Fruit fly (Drosophila melanogaster): ENCODE data around the gene CG15021.

Gene CG15021

dm6 chr3L:4389104-4389503 is 47.4 kb upstream of the CG15021 start (continued):
- 0 out of 2 replicates have a peak, but pooled peaks have one; percentile 19 for TF ChIP-seq sisA (GFP tag; IDR thresholded peaks at IDR 0.05)
- peak; percentile 3 for TF ChIP-seq CG17359 (tag; optimal IDR thresholded peaks at IDR 0.05)
- TF ChIP-seq CG30431 (GFP tag; optimal IDR thresholded peaks at IDR 0.05): no peak
- TF ChIP-seq Blimp-1 (GFP tag; optimal IDR thresholded peaks at IDR 0.05): peak; percentile 42
- peak in 1 of 2 experiments; percentile 47 for TF ChIP-seq bsh (GFP tag; optimal IDR thresholded peaks at IDR 0.05)
- peak; percentile 1 for TF ChIP-seq CG7839 (tag; optimal IDR thresholded peaks at IDR 0.05)
- TF ChIP-seq gem (tag; optimal IDR thresholded peaks at IDR 0.05): peak; percentile 1
- TF ChIP-seq CG14667 (GFP tag; IDR thresholded peaks at IDR 0.05): no peak
- peak; percentile 51 for TF ChIP-seq sens (GFP tag)
- no peak for TF ChIP-seq Hr39 (optimal IDR thresholded peaks at IDR 0.05)
- no peak for TF ChIP-seq Opbp (GFP tag; IDR thresholded peaks at IDR 0.05; ENCODE audit: partially characterized antibody)
- peak; percentile 17 for TF ChIP-seq CG2712 (tag; optimal IDR thresholded peaks at IDR 0.05)

dm6 chr3L:4392851-4393250 is 43.7 kb upstream of the CG15021 start:
- TF ChIP-seq CG30403 (GFP tag; optimal IDR thresholded peaks at IDR 0.05) (no peak), HmgZ (tag; optimal IDR thresholded peaks at IDR 0.05) (no peak), ase (GFP tag; IDR thresholded peaks at IDR 0.05) (0 out of 3 replicates have a peak, but pooled peaks have one; percentile 5), Drgx (GFP tag; IDR thresholded peaks at IDR 0.05) (peak; percentile 82)

- peak; percentile 18; the same call in 1 of the 2 replicates for TF ChIP-seq CG4730 (GFP tag; IDR thresholded peaks at IDR 0.05)
- TF ChIP-seq Drgx (GFP tag; IDR thresholded peaks at IDR 0.05): peak; percentile 53; the same call in 1 of the 2 replicates
- TF ChIP-seq CG34224 (GFP tag; IDR thresholded peaks at IDR 0.05; ENCODE audit: partially characterized antibody): no peak
- TF ChIP-seq Sox100B (GFP tag; optimal IDR thresholded peaks at IDR 0.05): no peak
- TF ChIP-seq nom (GFP tag; optimal IDR thresholded peaks at IDR 0.05): no peak
- TF ChIP-seq aop (GFP tag; IDR thresholded peaks at IDR 0.05): no peak
Observed at dm6 chr3L:4393642-4394041, 42.9 kb upstream of the CG15021 start.

- TF ChIP-seq CG18262 (tag; optimal IDR thresholded peaks at IDR 0.05) (peak; percentile 30), phol (tag; optimal IDR thresholded peaks at IDR 0.05) (peak; percentile 3), CG2712 (tag; optimal IDR thresholded peaks at IDR 0.05) (peak; percentile 1), Opbp (GFP tag; IDR thresholded peaks at IDR 0.05; ENCODE audit: partially characterized antibody) (no peak), Ets65A (GFP tag) (peak; percentile 15), CG2678 (tag; optimal IDR thresholded peaks at IDR 0.05) (peak; percentile 10), sd (tag; optimal IDR thresholded peaks at IDR 0.05) (peak; percentile 53), Oli (tag; optimal IDR thresholded peaks at IDR 0.05) (peak; percentile 11), CG3163 (GFP tag; optimal IDR thresholded peaks at IDR 0.05) (no peak), CG11093 (GFP tag; IDR thresholded peaks at IDR 0.05) (no peak), tio (GFP tag; optimal IDR thresholded peaks at IDR 0.05) (peak; percentile 6), Ssrp (tag; optimal IDR thresholded peaks at IDR 0.05) (peak; percentile 7), CG11504 (tag; optimal IDR thresholded peaks at IDR 0.05) (peak; percentile 27), CG12391 (tag; optimal IDR thresholded peaks at IDR 0.05) (peak; percentile 2), gem (tag; optimal IDR thresholded peaks at IDR 0.05) (peak; percentile 5), onecut (GFP tag; IDR thresholded peaks at IDR 0.05) (no peak), Sox102F (GFP tag; optimal IDR thresholded peaks at IDR 0.05) (peak; percentile 9), CG31441 (GFP tag; IDR thresholded peaks at IDR 0.05) (0 out of 2 replicates have a peak, but pooled peaks have one; percentile 13), ewg (GFP tag; optimal IDR thresholded peaks at IDR 0.05) (no peak)
Observed at dm6 chr3L:4395501-4396073, 40.9 kb upstream of the CG15021 start.
